Worm (Caenorhabditis elegans) whole organism, L1 larva: Measurements from ENCODE around the gene R11G1.11.

Source experiments
- C34B4.2 ChIP-seq: sonication (generic microtip); optimal IDR thresholded peaks from 2 replicates; lab custom pipeline; 2017; ENCODE audit warnings: mild to moderate bottlenecking, missing genetic modification characterization, missing compliant biosample characterization
- F16B12.6 ChIP-seq: fragments of 150-350 bp; optimal IDR thresholded peaks from 2 replicates; lab custom pipeline; 2014; ENCODE audit warnings: missing biosample characterization, missing genetic modification characterization
- ceh-63 ChIP-seq: fragments of 200-800 bp; sonication (Bioruptor generic); optimal IDR thresholded peaks from 2 replicates; lab custom pipeline; 2018; ENCODE audit warnings: mild to moderate bottlenecking, missing genetic modification characterization, missing compliant biosample characterization
- efl-1 ChIP-seq, 4 experiments: fragments of 150-350 bp; optimal IDR thresholded peaks in 3 of 4; peaks in 1 of 4; 1 replicate in 1 of 4; 2 replicates in 3 of 4; lab custom pipeline; 2014; ENCODE audit warnings: missing biosample characterization in 2 of 4, missing genetic modification characterization in 2 of 4, missing genetic modification reagents in 2 of 4
- grh-1 ChIP-seq: fragments of 200-800 bp; sonication (Bioruptor generic); IDR thresholded peaks from 2 replicates; pipeline ENCODE4 v1.3.6; 2022; ENCODE audit warnings: missing genetic modification reagents, missing genetic modification characterization, missing compliant biosample characterization
- hlh-4 ChIP-seq: sonication (generic microtip); optimal IDR thresholded peaks from 2 replicates; lab custom pipeline; 2016; ENCODE audit warnings: mild to moderate bottlenecking, missing genetic modification characterization, missing compliant biosample characterization
- lin-14 ChIP-seq: fragments of 200-800 bp; sonication (Bioruptor generic); optimal IDR thresholded peaks from 2 replicates; lab custom pipeline; 2018; ENCODE audit warnings: mild to moderate bottlenecking, missing genetic modification characterization, moderate library complexity, missing compliant biosample characterization
- nhr-47 ChIP-seq: sonication (generic microtip); optimal IDR thresholded peaks from 2 replicates; lab custom pipeline; 2016; ENCODE audit warnings: mild to moderate bottlenecking, missing genetic modification characterization, moderate library complexity, missing compliant biosample characterization
- rnt-1 ChIP-seq: sonication (generic microtip); optimal IDR thresholded peaks from 2 replicates; lab custom pipeline; 2016; ENCODE audit warnings: mild to moderate bottlenecking, missing genetic modification characterization, moderate library complexity, missing compliant biosample characterization
- ztf-11 ChIP-seq, 2 experiments: sonication (generic microtip); optimal IDR thresholded peaks; 2 replicates each; lab custom pipeline; 2016 to 2017; ENCODE audit warnings: missing genetic modification characterization in 2 of 2, missing biosample characterization in 1 of 2, missing compliant biosample characterization in 1 of 2

- TF ChIP-seq F16B12.6 (tag; lab: Kevin White, UChicago) (no peak), ztf-11 (tag; optimal IDR thresholded peaks at IDR 0.05; lab: Kevin White, UChicago) (no peak), nhr-47 (tag; lab: Kevin White, UChicago) (no peak), lin-14 (GFP tag; lab: Kevin White, UChicago) (no peak), efl-1 (optimal IDR thresholded peaks at IDR 0.05; lab: Kevin White, UChicago) (no peak), efl-1 (GFP tag; optimal IDR thresholded peaks at IDR 0.05 in 1 of 2; lab: Kevin White, UChicago) (no peak), grh-1 (GFP tag; lab: Robert Waterston, UW) (no peak), C34B4.2 (tag; lab: Kevin White, UChicago) (no peak), hlh-4 (tag; lab: Kevin White, UChicago) (no peak), rnt-1 (no peak), ceh-63 (GFP tag; lab: Kevin White, UChicago) (no peak)
These were observed 4.5 kb downstream of the R11G1.11 start, which contains the start of gene R11G1.1 for ce11 chrX:3659192-3659591.
